Fruit fly (Drosophila melanogaster) whole organism, embryonic: Measurements from ENCODE around the gene Lsd-1.
A peak's percentile ranks its signal among the peaks of the same experiment; 100 is the strongest.

Experiments used
- Bgb ChIP-seq: fragments of 200-800 bp; sonication (Bioruptor generic); IDR thresholded peaks from 2 replicates; pipeline ENCODE4 v1.3.6; 2022; ENCODE audit warnings: missing biosample characterization, missing genetic modification characterization; ENCODE audit not compliant: partially characterized antibody
- CG10267 ChIP-seq: fragments of 200-800 bp; sonication (Bioruptor generic); optimal IDR thresholded peaks from 2 replicates; lab custom pipeline; 2018; ENCODE audit warnings: missing biosample characterization, mild to moderate bottlenecking, missing genetic modification characterization, moderate library complexity
- CG10959 ChIP-seq: fragments of 200-800 bp; sonication (Bioruptor generic); IDR thresholded peaks from 2 replicates; pipeline ENCODE4 v1.3.6; 2022; ENCODE audit warnings: missing biosample characterization, missing genetic modification characterization
- CG11085 ChIP-seq: fragments of 200-800 bp; sonication (Bioruptor generic); IDR thresholded peaks from 2 replicates; pipeline ENCODE4 v1.3.6; 2022; ENCODE audit warnings: missing biosample characterization, missing genetic modification characterization
- CG11247 ChIP-seq: fragments of 200-800 bp; sonication (Bioruptor generic); IDR thresholded peaks from 2 replicates; pipeline ENCODE4 v1.3.6; 2022; ENCODE audit warnings: missing biosample characterization, missing genetic modification characterization
- CG12219 ChIP-seq: fragments of 200-800 bp; sonication (Bioruptor generic); optimal IDR thresholded peaks from 3 replicates; lab custom pipeline; 2018; ENCODE audit warnings: missing biosample characterization, mild to moderate bottlenecking, missing genetic modification characterization
- CG1233 ChIP-seq: fragments of 200-800 bp; sonication (Bioruptor generic); optimal IDR thresholded peaks from 4 replicates; lab custom pipeline; 2018; ENCODE audit warnings: missing biosample characterization, mild to moderate bottlenecking, missing genetic modification characterization
- CG12942 ChIP-seq: fragments of 200-800 bp; sonication (Bioruptor generic); optimal IDR thresholded peaks from 3 replicates; lab custom pipeline; 2016; ENCODE audit warnings: missing biosample characterization, missing genetic modification characterization
- CG13287 ChIP-seq: fragments of 200-800 bp; sonication (Bioruptor generic); IDR thresholded peaks from 2 replicates; pipeline ENCODE4 v1.3.6; 2022; ENCODE audit warnings: missing biosample characterization, missing genetic modification characterization; ENCODE audit not compliant: partially characterized antibody
- CG13296 ChIP-seq: fragments of 200-800 bp; sonication (Bioruptor generic); optimal IDR thresholded peaks from 3 replicates; lab custom pipeline; 2018; ENCODE audit warnings: missing biosample characterization, mild to moderate bottlenecking, missing genetic modification characterization
- CG13624 ChIP-seq: fragments of 200-800 bp; sonication (Bioruptor generic); optimal IDR thresholded peaks from 2 replicates; lab custom pipeline; 2016; ENCODE audit warnings: missing biosample characterization, missing genetic modification characterization
- CG14667 ChIP-seq: fragments of 200-800 bp; sonication (Bioruptor generic); IDR thresholded peaks from 2 replicates; pipeline ENCODE4 v1.3.6; 2022; ENCODE audit warnings: missing biosample characterization, missing genetic modification characterization
- CG1603 ChIP-seq: fragments of 200-800 bp; sonication (Bioruptor generic); optimal IDR thresholded peaks from 2 replicates; lab custom pipeline; 2019; ENCODE audit warnings: missing biosample characterization, mild to moderate bottlenecking, missing genetic modification characterization, moderate library complexity
- CG17385 ChIP-seq: fragments of 200-800 bp; sonication (Bioruptor generic); optimal IDR thresholded peaks from 3 replicates; lab custom pipeline; 2018; ENCODE audit warnings: missing biosample characterization, mild to moderate bottlenecking, missing genetic modification characterization
- CG18476 ChIP-seq: fragments of 200-800 bp; sonication (Bioruptor generic); optimal IDR thresholded peaks from 2 replicates; lab custom pipeline; 2016; ENCODE audit warnings: missing biosample characterization, mild to moderate bottlenecking, missing genetic modification characterization
- CG18599 ChIP-seq: fragments of 200-800 bp; sonication (Bioruptor generic); optimal IDR thresholded peaks from 3 replicates; lab custom pipeline; 2017; ENCODE audit warnings: missing biosample characterization, missing genetic modification characterization, mild to moderate bottlenecking, moderate library complexity, missing genetic modification reagents
- CG30020 ChIP-seq: fragments of 200-800 bp; optimal IDR thresholded peaks from 2 replicates; lab custom pipeline; 2019; ENCODE audit warnings: missing biosample characterization, mild to moderate bottlenecking, missing genetic modification characterization, moderate library complexity
- CG3995 ChIP-seq: fragments of 200-800 bp; sonication (Bioruptor generic); optimal IDR thresholded peaks from 3 replicates; lab custom pipeline; 2016; ENCODE audit warnings: missing biosample characterization, missing genetic modification characterization
- CG4282 ChIP-seq: fragments of 200-800 bp; sonication (Bioruptor generic); optimal IDR thresholded peaks from 2 replicates; lab custom pipeline; 2016; ENCODE audit warnings: missing biosample characterization, missing genetic modification characterization
- CG8765 ChIP-seq: fragments of 200-800 bp; sonication (Bioruptor generic); IDR thresholded peaks from 2 replicates; pipeline ENCODE4 v1.3.6; 2022; ENCODE audit warnings: missing biosample characterization, missing genetic modification characterization
- CG9727 ChIP-seq: fragments of 200-800 bp; sonication (Bioruptor generic); optimal IDR thresholded peaks from 3 replicates; lab custom pipeline; 2017; ENCODE audit warnings: missing biosample characterization, mild to moderate bottlenecking, missing genetic modification characterization
- CG9817 ChIP-seq: fragments of 200-800 bp; sonication (Bioruptor generic); optimal IDR thresholded peaks from 2 replicates; lab custom pipeline; 2018; ENCODE audit warnings: missing biosample characterization, mild to moderate bottlenecking, missing genetic modification characterization, moderate library complexity
- Camta ChIP-seq: fragments of 200-800 bp; sonication (Bioruptor generic); optimal IDR thresholded peaks from 2 replicates; lab custom pipeline; 2016; ENCODE audit warnings: missing biosample characterization, missing genetic modification characterization
- D19B ChIP-seq: fragments of 200-800 bp; sonication (Bioruptor generic); optimal IDR thresholded peaks from 2 replicates; lab custom pipeline; 2017; ENCODE audit warnings: missing biosample characterization, mild to moderate bottlenecking, missing genetic modification characterization
- Dip2 ChIP-seq: fragments of 200-800 bp; sonication (Bioruptor generic); IDR thresholded peaks from 2 replicates; pipeline ENCODE4 v1.3.6; 2022; ENCODE audit warnings: missing biosample characterization, missing genetic modification characterization
- Dp ChIP-seq: fragments of 200-800 bp; sonication (Bioruptor generic); optimal IDR thresholded peaks from 2 replicates; lab custom pipeline; 2018; ENCODE audit warnings: missing biosample characterization, mild to moderate bottlenecking, missing genetic modification characterization, moderate library complexity
- Ets97D ChIP-seq: fragments of 200-800 bp; sonication (Bioruptor generic); optimal IDR thresholded peaks from 3 replicates; lab custom pipeline; 2016; ENCODE audit warnings: missing biosample characterization, missing genetic modification characterization
- HLH4C ChIP-seq: fragments of 200-800 bp; sonication (Bioruptor generic); IDR thresholded peaks from 3 replicates; pipeline ENCODE4 v1.3.6; 2022; ENCODE audit warnings: missing biosample characterization, missing genetic modification characterization; ENCODE audit not compliant: partially characterized antibody
- Hmr ChIP-seq: fragments of 200-800 bp; sonication (Bioruptor generic); optimal IDR thresholded peaks from 3 replicates; lab custom pipeline; 2017; ENCODE audit warnings: mild to moderate bottlenecking, missing biosample characterization, missing genetic modification reagents, missing genetic modification characterization
- Hr39 ChIP-seq: fragments of >200 bp; optimal IDR thresholded peaks from 2 replicates; lab custom pipeline; 2017
- Hr78 ChIP-seq, 2 experiments: fragments of 200-800 bp in 1 of 2; fragments of >200 bp in 1 of 2; sonication (Bioruptor generic) in 1 of 2; optimal IDR thresholded peaks; 2 replicates each; lab custom pipeline; 2017 to 2019; ENCODE audit warnings: missing biosample characterization in 2 of 2, missing genetic modification characterization in 2 of 2, mild to moderate bottlenecking in 1 of 2, moderate library complexity in 1 of 2
- MTF-1 ChIP-seq: fragments of 200-800 bp; sonication (Bioruptor generic); optimal IDR thresholded peaks from 2 replicates; lab custom pipeline; 2018; ENCODE audit warnings: missing biosample characterization, mild to moderate bottlenecking, missing genetic modification characterization, borderline replicate concordance
- NfI ChIP-seq: fragments of 200-800 bp; sonication (Bioruptor generic); optimal IDR thresholded peaks from 3 replicates; lab custom pipeline; 2018; ENCODE audit warnings: missing biosample characterization, mild to moderate bottlenecking, missing genetic modification characterization, moderate library complexity
- Pdp1 ChIP-seq, 2 experiments: fragments of 200-800 bp; sonication (Bioruptor generic); optimal IDR thresholded peaks; 3 replicates each; lab custom pipeline; 2016; ENCODE audit warnings: missing biosample characterization in 2 of 2, missing genetic modification characterization in 2 of 2, mild to moderate bottlenecking in 1 of 2, moderate library complexity in 1 of 2
- Sox102F ChIP-seq: fragments of 200-800 bp; sonication (Bioruptor generic); optimal IDR thresholded peaks from 2 replicates; lab custom pipeline; 2018; ENCODE audit warnings: missing biosample characterization, mild to moderate bottlenecking, missing genetic modification characterization, moderate library complexity
- Xbp1 ChIP-seq: fragments of 200-800 bp; sonication (Bioruptor generic); optimal IDR thresholded peaks from 3 replicates; lab custom pipeline; 2016; ENCODE audit warnings: missing biosample characterization, mild to moderate bottlenecking, missing genetic modification characterization
- ase ChIP-seq: fragments of 200-800 bp; sonication (Bioruptor generic); IDR thresholded peaks from 3 replicates; pipeline ENCODE4 v1.3.6; 2022; ENCODE audit warnings: missing biosample characterization, missing genetic modification characterization
- bsh ChIP-seq, 2 experiments: fragments of 200-800 bp; sonication (Bioruptor generic); optimal IDR thresholded peaks; 2 replicates each; lab custom pipeline; 2017 to 2018; ENCODE audit warnings: mild to moderate bottlenecking in 2 of 2, missing biosample characterization in 2 of 2, missing genetic modification characterization in 2 of 2, moderate library complexity in 1 of 2
- crc ChIP-seq: fragments of 200-800 bp; sonication (Bioruptor generic); optimal IDR thresholded peaks from 2 replicates; lab custom pipeline; 2016; ENCODE audit warnings: missing biosample characterization, missing genetic modification characterization
- luna ChIP-seq: fragments of 200-800 bp; sonication (Bioruptor generic); optimal IDR thresholded peaks from 2 replicates; lab custom pipeline; 2016; ENCODE audit warnings: missing biosample characterization, missing genetic modification characterization
- pfk ChIP-seq: fragments of 200-800 bp; sonication (Bioruptor generic); optimal IDR thresholded peaks from 2 replicates; lab custom pipeline; 2018; ENCODE audit warnings: missing biosample characterization, mild to moderate bottlenecking, missing genetic modification characterization, moderate library complexity
- psq ChIP-seq: fragments of 200-800 bp; sonication (Bioruptor generic); optimal IDR thresholded peaks from 2 replicates; lab custom pipeline; 2017; ENCODE audit warnings: missing biosample characterization, missing genetic modification characterization
- row ChIP-seq: fragments of 200-800 bp; sonication (Bioruptor generic); IDR thresholded peaks from 3 replicates; pipeline ENCODE4 v1.3.6; 2022; ENCODE audit warnings: missing biosample characterization, missing genetic modification characterization
- shn ChIP-seq: fragments of 200-800 bp; sonication (Bioruptor generic); optimal IDR thresholded peaks from 3 replicates; lab custom pipeline; 2016; ENCODE audit warnings: missing biosample characterization, missing genetic modification characterization
- stwl ChIP-seq: fragments of 200-800 bp; sonication (Bioruptor generic); optimal IDR thresholded peaks from 3 replicates; lab custom pipeline; 2018; ENCODE audit warnings: missing biosample characterization, mild to moderate bottlenecking, missing genetic modification characterization, moderate library complexity
- zen ChIP-seq: fragments of 200-800 bp; sonication (Bioruptor generic); optimal IDR thresholded peaks from 3 replicates; lab custom pipeline; 2018; ENCODE audit warnings: missing biosample characterization, mild to moderate bottlenecking, missing genetic modification characterization, moderate library complexity

Gene Lsd-1

dm6 chr3R:23757912-23758607 is 5.6 kb upstream of the Lsd-1 start, which contains the start of the genes PTPMT1 and Hrd3 (continued):
- peak; percentile 99 for TF ChIP-seq Xbp1 (GFP tag; lab: Kevin White, UChicago)
- peak; percentile 92 for TF ChIP-seq CG10959 (GFP tag; lab: Robert Waterston, UW)
- TF ChIP-seq crc, result peak; percentile 93
- peak; percentile 98 for TF ChIP-seq Sox102F (GFP tag; lab: Kevin White, UChicago)
- TF ChIP-seq CG12219 (GFP tag; lab: Kevin White, UChicago), result peak; percentile 94
- TF ChIP-seq NfI (GFP tag; lab: Kevin White, UChicago), result peak; percentile 98
- peak; percentile 96 for TF ChIP-seq psq
- TF ChIP-seq Camta (GFP tag; lab: Kevin White, UChicago), result peak; percentile 97
- peak; percentile 96 for TF ChIP-seq CG11247
- peak; percentile 86 for TF ChIP-seq MTF-1 (GFP tag; lab: Kevin White, UChicago)
- TF ChIP-seq Hmr (GFP tag; lab: Kevin White, UChicago), result peak; percentile 99
- TF ChIP-seq CG14667 (GFP tag; lab: Robert Waterston, UW), result peak; percentile 93
- TF ChIP-seq shn, result peak; percentile 97
- peak; percentile 82 for TF ChIP-seq luna (GFP tag; lab: Kevin White, UChicago)
- peak; percentile 97 to 98 for TF ChIP-seq bsh (GFP tag; optimal IDR thresholded peaks at IDR 0.05; lab: Kevin White, UChicago)
- peak; percentile 99 for TF ChIP-seq CG18599 (GFP tag; lab: Kevin White, UChicago)
- peak; percentile 99 for TF ChIP-seq CG1233
- peak; percentile 79 for TF ChIP-seq CG1603 (tag; lab: Kevin White, UChicago)
- TF ChIP-seq ase (GFP tag; lab: Robert Waterston, UW), result peak; percentile 88
- TF ChIP-seq zen (tag; lab: Kevin White, UChicago), result peak; percentile 98
- TF ChIP-seq CG9727 (GFP tag; lab: Kevin White, UChicago), result peak; percentile 100
- peak; percentile 96 for TF ChIP-seq D19B (GFP tag; lab: Kevin White, UChicago)
- peak; percentile 90 for TF ChIP-seq CG4282 (GFP tag; lab: Kevin White, UChicago)
- peak; percentile 70 for TF ChIP-seq Dip2 (GFP tag; lab: Robert Waterston, UW)
- peak; percentile 98 for TF ChIP-seq CG10267
- peak; percentile 93 for TF ChIP-seq CG8765

- TF ChIP-seq CG13624 (GFP tag; lab: Kevin White, UChicago) (peak; percentile 15), HLH4C (GFP tag; lab: Robert Waterston, UW) (peak; percentile 63), CG12942 (GFP tag; lab: Kevin White, UChicago) (no peak), CG11085 (GFP tag; lab: Robert Waterston, UW) (no peak), Bgb (peak; percentile 66), Ets97D (peak; percentile 13), stwl (tag; lab: Kevin White, UChicago) (peak; percentile 91), CG9817 (tag; lab: Kevin White, UChicago) (no peak), Hr39 (lab: Kevin White, UChicago) (no peak), row (GFP tag; lab: Robert Waterston, UW) (peak; percentile 21; the same call in 1 of the 3 replicates), CG13287 (GFP tag; lab: Robert Waterston, UW) (peak; percentile 72), Dp (peak; percentile 29), CG30020 (peak; percentile 20), pfk (no peak), Hr78 (GFP tag; optimal IDR thresholded peaks at IDR 0.05; lab: Kevin White, UChicago) (no peak), CG18476 (GFP tag; lab: Kevin White, UChicago) (no peak), CG13296 (GFP tag; lab: Kevin White, UChicago) (peak; percentile 15), Pdp1 (GFP tag; optimal IDR thresholded peaks at IDR 0.05; lab: Kevin White, UChicago) (peak; percentile 15 to 98), Hmr (GFP tag; lab: Kevin White, UChicago) (peak; percentile 30), MTF-1 (GFP tag; lab: Kevin White, UChicago) (no peak), CG3995 (GFP tag; lab: Kevin White, UChicago) (peak; percentile 31), CG17385 (GFP tag; lab: Kevin White, UChicago) (peak; percentile 13)
Measured at dm6 chr3R:23760219-23761018, 3.2 kb upstream of the Lsd-1 start, which contains the start of gene SdhD. Gene SdhD, minus strand, starts transcription at chr3R:23760600.
